Worm (Caenorhabditis elegans) whole organism, young adult: ENCODE measurements around the gene F26D10.13.

Experiments used
- him-1 ChIP-seq: sonication (generic microtip); optimal IDR thresholded peaks from 2 replicates; lab custom pipeline; 2016; ENCODE audit warnings: missing genotype, missing genetic modification reagents, missing genetic modification characterization, missing compliant biosample characterization
- lin-26 ChIP-seq: fragments of 200-800 bp; sonication (Bioruptor generic); IDR thresholded peaks from 2 replicates; pipeline ENCODE4 v1.3.6; 2022; ENCODE audit warnings: missing genetic modification reagents, missing genetic modification characterization, missing compliant biosample characterization

- TF ChIP-seq him-1 (tag; lab: Kevin White, UChicago) (no peak), lin-26 (GFP tag; lab: Robert Waterston, UW) (no peak)
These were observed 5.3 kb downstream of the F26D10.13 start, which contains the start of gene phyh-1 for ce11 chrIV:17259310-17259709.
